Fruit fly (Drosophila melanogaster) whole organism, adult: Measurements from ENCODE around the gene xit.

Source experiments
- CG11617 ChIP-seq: fragments of 200-800 bp; sonication (Bioruptor generic); optimal IDR thresholded peaks from 2 replicates; lab custom pipeline; 2017; ENCODE audit warnings: mild to moderate bottlenecking, missing biosample characterization, missing genetic modification reagents, missing genetic modification characterization
- CG12768 ChIP-seq: fragments of 200-800 bp; sonication (Bioruptor generic); optimal IDR thresholded peaks from 2 replicates; lab custom pipeline; 2017; ENCODE audit warnings: missing biosample characterization, missing genetic modification characterization, mild to moderate bottlenecking, moderate library complexity, missing genetic modification reagents
- CG14711 ChIP-seq: fragments of 200-800 bp; sonication (Bioruptor generic); optimal IDR thresholded peaks from 2 replicates; lab custom pipeline; 2018; ENCODE audit warnings: missing biosample characterization, mild to moderate bottlenecking, missing genetic modification characterization, moderate library complexity
- CG1620 ChIP-seq: fragments of 200-800 bp; sonication (Bioruptor generic); optimal IDR thresholded peaks from 2 replicates; lab custom pipeline; 2016; ENCODE audit warnings: missing biosample characterization, missing genetic modification characterization
- CG33017 ChIP-seq: fragments of 200-800 bp; sonication (Bioruptor generic); optimal IDR thresholded peaks from 2 replicates; lab custom pipeline; 2018; ENCODE audit warnings: missing biosample characterization, mild to moderate bottlenecking, missing genetic modification characterization, moderate library complexity
- CG5204 ChIP-seq: fragments of 200-800 bp; sonication (Bioruptor generic); optimal IDR thresholded peaks from 2 replicates; lab custom pipeline; 2016; ENCODE audit warnings: missing biosample characterization, missing genetic modification characterization
- CG7045 ChIP-seq: fragments of 200-800 bp; sonication (Bioruptor generic); optimal IDR thresholded peaks from 2 replicates; lab custom pipeline; 2017; ENCODE audit warnings: missing biosample characterization, mild to moderate bottlenecking, missing genetic modification characterization
- CG7101 ChIP-seq: fragments of 200-800 bp; sonication (Bioruptor generic); optimal IDR thresholded peaks from 2 replicates; lab custom pipeline; 2018; ENCODE audit warnings: missing biosample characterization, mild to moderate bottlenecking, missing genetic modification characterization, moderate library complexity
- Clk ChIP-seq: fragments of 200-800 bp; sonication (Bioruptor generic); optimal IDR thresholded peaks from 2 replicates; lab custom pipeline; 2017; ENCODE audit warnings: missing biosample characterization, missing genetic modification characterization
- Crg-1 ChIP-seq: fragments of 200-800 bp; sonication (Bioruptor generic); optimal IDR thresholded peaks from 2 replicates; lab custom pipeline; 2016; ENCODE audit warnings: missing biosample characterization, missing genetic modification characterization
- Hr96 ChIP-seq: fragments of 200-800 bp; sonication (Bioruptor generic); optimal IDR thresholded peaks from 2 replicates; lab custom pipeline; 2016; ENCODE audit warnings: missing biosample characterization, missing genetic modification characterization
- Mnt ChIP-seq: fragments of 200-800 bp; sonication (Bioruptor generic); optimal IDR thresholded peaks from 2 replicates; lab custom pipeline; 2016; ENCODE audit warnings: missing biosample characterization, mild to moderate bottlenecking, missing genetic modification characterization
- bab1 ChIP-seq: fragments of 200-800 bp; sonication (Bioruptor generic); optimal IDR thresholded peaks from 3 replicates; lab custom pipeline; 2019; ENCODE audit warnings: missing biosample characterization, mild to moderate bottlenecking, missing genetic modification characterization, moderate library complexity
- cic ChIP-seq: fragments of 200-800 bp; sonication (Bioruptor generic); optimal IDR thresholded peaks from 2 replicates; lab custom pipeline; 2017; ENCODE audit warnings: missing biosample characterization, mild to moderate bottlenecking, missing genetic modification characterization, moderate library complexity
- cnc ChIP-seq, 2 experiments: fragments of >200 bp; optimal IDR thresholded peaks; 2 replicates each; lab custom pipeline; 2017
- kay ChIP-seq: fragments of 200-800 bp; sonication (Bioruptor generic); peaks from one replicate; lab custom pipeline; 2016; ENCODE audit warnings: missing biosample characterization, missing genetic modification characterization, borderline replicate concordance
- ovo ChIP-seq: fragments of 200-800 bp; sonication (Bioruptor generic); optimal IDR thresholded peaks from 2 replicates; lab custom pipeline; 2016; ENCODE audit warnings: missing biosample characterization, missing genetic modification characterization
- pad ChIP-seq: fragments of 200-800 bp; sonication (Bioruptor generic); optimal IDR thresholded peaks from 3 replicates; lab custom pipeline; 2017; ENCODE audit warnings: missing biosample characterization, missing genetic modification characterization, mild to moderate bottlenecking, moderate library complexity, missing genetic modification reagents
- tj ChIP-seq: fragments of 200-800 bp; sonication (Bioruptor generic); optimal IDR thresholded peaks from 3 replicates; lab custom pipeline; 2017; ENCODE audit warnings: missing biosample characterization, mild to moderate bottlenecking, missing genetic modification characterization, moderate library complexity
- toe ChIP-seq: fragments of 200-800 bp; sonication (Bioruptor generic); optimal IDR thresholded peaks from 2 replicates; lab custom pipeline; 2016; ENCODE audit warnings: missing biosample characterization, missing genetic modification characterization

The xit gene

DNA sequence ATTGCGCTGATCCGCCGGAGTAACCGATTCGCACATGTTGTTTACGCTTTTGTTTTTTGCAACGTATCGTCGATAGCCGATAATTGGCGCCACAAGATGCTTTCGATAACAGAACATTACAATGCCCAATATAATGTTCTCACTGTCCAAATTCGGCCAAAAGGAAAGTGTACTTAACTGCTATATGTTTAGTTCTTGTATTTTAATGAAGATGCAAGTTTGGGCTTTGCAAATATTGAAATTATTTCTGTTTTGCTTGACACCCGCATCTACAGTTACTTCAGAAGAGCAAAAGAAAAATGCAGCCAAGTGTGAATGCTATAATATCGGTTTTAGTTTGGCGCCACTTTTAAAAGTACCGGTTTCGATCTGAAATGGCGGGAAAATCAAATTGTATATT lies 31.8 kb downstream of the xit start:
- TF ChIP-seq Mnt (GFP tag; lab: Kevin White, UChicago) (peak; percentile 91), ovo (GFP tag; lab: Kevin White, UChicago) (peak; percentile 87), CG7045 (GFP tag; lab: Kevin White, UChicago) (peak; percentile 85), tj (GFP tag; lab: Kevin White, UChicago) (peak; percentile 75), CG1620 (GFP tag; lab: Kevin White, UChicago) (peak; percentile 93), CG11617 (GFP tag; lab: Kevin White, UChicago) (peak; percentile 88), CG14711 (tag; lab: Kevin White, UChicago) (peak; percentile 88), Hr96 (peak; percentile 97), CG12768 (GFP tag; lab: Kevin White, UChicago) (peak; percentile 83), CG7101 (tag; lab: Kevin White, UChicago) (peak; percentile 94), kay (GFP tag; lab: Kevin White, UChicago) (no peak), cnc (optimal IDR thresholded peaks at IDR 0.05; lab: Kevin White, UChicago) (no peak), Clk (GFP tag; lab: Kevin White, UChicago) (peak; percentile 76), pad (GFP tag; lab: Kevin White, UChicago) (peak; percentile 84), toe (GFP tag; lab: Kevin White, UChicago) (peak; percentile 89), bab1 (GFP tag; lab: Kevin White, UChicago) (peak; percentile 96), CG33017 (tag; lab: Kevin White, UChicago) (peak; percentile 81), cic (peak; percentile 56), CG5204 (GFP tag; lab: Kevin White, UChicago) (peak; percentile 83), Crg-1 (GFP tag; lab: Kevin White, UChicago) (peak; percentile 89)

DNA sequence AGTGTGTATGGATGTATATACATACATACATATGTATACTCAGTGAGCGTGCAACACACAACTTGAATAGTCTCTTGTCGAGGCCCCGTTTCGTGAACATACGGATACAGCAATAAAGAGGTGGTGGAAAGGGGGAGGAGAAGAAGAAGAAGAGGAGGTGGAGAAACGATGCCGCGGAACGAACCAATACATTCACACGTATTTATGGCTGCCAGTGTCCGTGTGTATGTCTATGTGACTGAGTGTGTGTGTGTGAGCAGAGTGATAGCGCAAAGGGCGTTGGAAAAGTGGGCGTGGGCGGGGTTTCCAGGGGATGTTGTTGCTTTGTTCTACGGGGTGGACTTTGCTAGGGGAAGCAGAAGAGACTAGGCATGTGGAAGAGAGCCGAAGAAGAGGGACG lies 32.6 kb downstream of the xit start:
- TF ChIP-seq kay (GFP tag; lab: Kevin White, UChicago): no peak
- peak; percentile 1 for TF ChIP-seq cic
- no peak for TF ChIP-seq CG33017 (tag; lab: Kevin White, UChicago)
- TF ChIP-seq CG1620 (GFP tag; lab: Kevin White, UChicago): no peak
- TF ChIP-seq CG11617 (GFP tag; lab: Kevin White, UChicago): no peak
- TF ChIP-seq CG12768 (GFP tag; lab: Kevin White, UChicago): peak; percentile 52
- TF ChIP-seq CG7045 (GFP tag; lab: Kevin White, UChicago): no peak
- TF ChIP-seq Clk (GFP tag; lab: Kevin White, UChicago): no peak
- peak; percentile 72 for TF ChIP-seq pad (GFP tag; lab: Kevin White, UChicago)
- TF ChIP-seq tj (GFP tag; lab: Kevin White, UChicago): peak; percentile 69
- no peak for TF ChIP-seq ovo (GFP tag; lab: Kevin White, UChicago)
- no peak for TF ChIP-seq bab1 (GFP tag; lab: Kevin White, UChicago)
- peak; percentile 8 for TF ChIP-seq Crg-1 (GFP tag; lab: Kevin White, UChicago)
- TF ChIP-seq CG5204 (GFP tag; lab: Kevin White, UChicago): no peak
- TF ChIP-seq CG7101 (tag; lab: Kevin White, UChicago): no peak
- no peak for TF ChIP-seq CG14711 (tag; lab: Kevin White, UChicago)
- no peak for TF ChIP-seq Hr96
- TF ChIP-seq cnc (optimal IDR thresholded peaks at IDR 0.05; lab: Kevin White, UChicago): no peak
- no peak for TF ChIP-seq Mnt (GFP tag; lab: Kevin White, UChicago)
- no peak for TF ChIP-seq toe (GFP tag; lab: Kevin White, UChicago)

DNA sequence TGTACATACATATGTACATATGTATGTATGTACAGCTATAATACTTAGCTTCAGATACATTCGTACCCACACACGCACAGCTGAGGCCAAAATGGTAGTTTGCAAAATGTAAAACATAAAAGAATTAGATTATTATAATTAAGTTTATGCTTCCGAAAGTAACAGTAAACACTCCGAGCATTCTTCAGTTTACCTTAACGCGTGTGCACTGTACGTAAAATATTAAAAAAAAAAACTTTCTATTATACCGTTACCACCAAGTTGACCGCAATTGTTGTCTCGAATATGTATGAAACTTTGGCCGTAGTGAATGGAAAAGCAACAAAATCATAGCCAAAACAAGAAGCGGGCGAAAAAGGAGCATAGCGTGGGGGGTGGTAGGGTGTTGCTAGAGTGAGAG lies 33.7 kb downstream of the xit start:
- TF ChIP-seq CG7045 (GFP tag; lab: Kevin White, UChicago) (peak; percentile 8), CG14711 (tag; lab: Kevin White, UChicago) (peak; percentile 35), CG33017 (tag; lab: Kevin White, UChicago) (peak; percentile 34), cic (no peak), kay (GFP tag; lab: Kevin White, UChicago) (no peak), Hr96 (no peak), CG7101 (tag; lab: Kevin White, UChicago) (peak; percentile 35), bab1 (GFP tag; lab: Kevin White, UChicago) (peak; percentile 19)

DNA sequence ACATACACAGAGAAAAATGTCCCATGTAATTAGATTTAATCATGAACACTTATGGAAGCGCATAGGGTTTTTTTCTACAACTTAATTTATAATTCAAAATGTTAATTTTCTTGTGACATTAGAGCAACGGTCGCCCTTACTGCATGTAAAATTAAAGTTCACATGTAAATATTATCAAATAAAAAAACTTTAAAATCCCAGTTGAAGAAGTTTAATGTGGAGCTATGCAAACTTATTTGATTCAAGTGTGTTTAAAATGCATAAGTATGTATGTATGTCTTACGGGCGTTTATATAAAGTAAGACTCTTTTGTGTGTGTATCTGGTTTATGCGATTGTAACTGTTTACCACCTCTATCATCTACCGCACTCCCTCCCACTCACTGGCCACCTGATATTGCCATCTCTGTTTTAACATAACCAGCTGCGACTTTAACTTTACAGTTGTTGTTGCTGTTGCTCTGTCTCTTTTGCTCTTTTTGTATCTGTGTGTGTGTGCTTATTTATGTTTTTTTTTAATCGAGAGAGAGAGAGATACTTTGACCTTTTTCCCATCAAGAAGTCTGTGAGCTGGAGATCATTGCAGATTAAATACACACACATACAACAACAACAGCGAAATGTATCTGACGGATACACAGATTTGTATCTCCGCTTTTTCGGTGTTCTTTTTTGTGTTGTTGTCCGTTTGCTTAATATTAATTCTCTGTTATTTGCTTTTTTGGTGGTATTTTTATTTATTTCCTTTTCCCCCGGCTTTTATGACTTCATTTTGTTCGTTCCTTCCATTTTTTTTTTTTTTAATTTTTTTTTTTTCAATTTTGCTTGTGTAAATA lies 34.8 kb downstream of the xit start:
- TF ChIP-seq cnc (optimal IDR thresholded peaks at IDR 0.05; lab: Kevin White, UChicago) (no peak), toe (GFP tag; lab: Kevin White, UChicago) (no peak), CG7101 (tag; lab: Kevin White, UChicago) (peak; percentile 48), CG11617 (GFP tag; lab: Kevin White, UChicago) (peak; percentile 13), tj (GFP tag; lab: Kevin White, UChicago) (peak; percentile 32), ovo (GFP tag; lab: Kevin White, UChicago) (no peak), Hr96 (no peak), CG12768 (GFP tag; lab: Kevin White, UChicago) (no peak), bab1 (GFP tag; lab: Kevin White, UChicago) (peak; percentile 90), CG33017 (tag; lab: Kevin White, UChicago) (no peak), CG7045 (GFP tag; lab: Kevin White, UChicago) (no peak), CG5204 (GFP tag; lab: Kevin White, UChicago) (peak; percentile 37), CG14711 (tag; lab: Kevin White, UChicago) (no peak), pad (GFP tag; lab: Kevin White, UChicago) (no peak), Crg-1 (GFP tag; lab: Kevin White, UChicago) (no peak), cic (no peak), Mnt (GFP tag; lab: Kevin White, UChicago) (peak; percentile 16), CG1620 (GFP tag; lab: Kevin White, UChicago) (no peak), Clk (GFP tag; lab: Kevin White, UChicago) (no peak), kay (GFP tag; lab: Kevin White, UChicago) (no peak)
